Worm (Caenorhabditis elegans) whole organism, L3 larva: ENCODE measurements around the gene F09E5.3.

ENCODE experiments used
- R02D3.7 ChIP-seq: fragments of 150-350 bp; optimal IDR thresholded peaks from 2 replicates; lab custom pipeline; 2014; ENCODE audit warnings: missing biosample characterization, missing genetic modification characterization
- aly-2 ChIP-seq: fragments of 150-350 bp; optimal IDR thresholded peaks from 2 replicates; lab custom pipeline; 2014; ENCODE audit warnings: missing biosample characterization, missing genetic modification characterization
- ama-1 ChIP-seq: fragments of 150-350 bp; optimal IDR thresholded peaks from 2 replicates; lab custom pipeline; 2018
- ceh-28 ChIP-seq: fragments of 150-350 bp; optimal IDR thresholded peaks from 2 replicates; lab custom pipeline; 2014; ENCODE audit warnings: missing biosample characterization, missing genetic modification reagents, missing genetic modification characterization
- ceh-82 ChIP-seq: fragments of 150-350 bp; optimal IDR thresholded peaks from 2 replicates; lab custom pipeline; 2014; ENCODE audit warnings: missing biosample characterization, missing genetic modification characterization
- ceh-9 ChIP-seq: sonication (generic microtip); optimal IDR thresholded peaks from 2 replicates; lab custom pipeline; 2018; ENCODE audit warnings: missing biosample characterization, missing genetic modification characterization
- daf-12 ChIP-seq: fragments of 150-350 bp; optimal IDR thresholded peaks from 2 replicates; lab custom pipeline; 2014; ENCODE audit warnings: missing biosample characterization, missing genetic modification reagents, missing genetic modification characterization
- elt-1 ChIP-seq: fragments of 150-350 bp; optimal IDR thresholded peaks from 2 replicates; lab custom pipeline; 2014; ENCODE audit warnings: missing biosample characterization, missing genetic modification characterization
- elt-2 ChIP-seq: sonication (generic microtip); optimal IDR thresholded peaks from 2 replicates; lab custom pipeline; 2016; ENCODE audit warnings: missing genetic modification reagents, mild to moderate bottlenecking, missing genetic modification characterization, missing compliant biosample characterization
- eor-1 ChIP-seq, 2 experiments: fragments of 150-350 bp; optimal IDR thresholded peaks; 2 replicates each; lab custom pipeline; 2014 to 2018; ENCODE audit warnings: missing biosample characterization in 2 of 2, missing genetic modification characterization in 2 of 2
- fkh-10 ChIP-seq: sonication (generic microtip); optimal IDR thresholded peaks from 2 replicates; lab custom pipeline; 2017; ENCODE audit warnings: missing biosample characterization, missing genetic modification reagents, missing genetic modification characterization
- fkh-2 ChIP-seq: fragments of 150-350 bp; optimal IDR thresholded peaks from 2 replicates; lab custom pipeline; 2014; ENCODE audit warnings: missing biosample characterization, missing genetic modification reagents, missing genetic modification characterization
- fos-1 ChIP-seq: fragments of 150-350 bp; optimal IDR thresholded peaks from 2 replicates; lab custom pipeline; 2014; ENCODE audit warnings: missing biosample characterization, missing genetic modification characterization
- hmg-11 ChIP-seq: sonication (generic microtip); optimal IDR thresholded peaks from 2 replicates; lab custom pipeline; 2016; ENCODE audit warnings: missing genetic modification characterization, missing compliant biosample characterization
- lin-15B ChIP-seq: fragments of 150-350 bp; optimal IDR thresholded peaks from 2 replicates; lab custom pipeline; 2014; ENCODE audit warnings: missing biosample characterization, missing genetic modification characterization
- lin-39 ChIP-seq: fragments of 150-350 bp; optimal IDR thresholded peaks from 2 replicates; lab custom pipeline; 2018; ENCODE audit warnings: missing biosample characterization, missing genetic modification reagents, missing genetic modification characterization
- mdl-1 ChIP-seq: fragments of 150-350 bp; optimal IDR thresholded peaks from 2 replicates; lab custom pipeline; 2014; ENCODE audit warnings: missing biosample characterization, missing genetic modification characterization
- mml-1 ChIP-seq: fragments of 150-350 bp; sonication (generic microtip); optimal IDR thresholded peaks from 3 replicates; lab custom pipeline; 2014; ENCODE audit warnings: missing biosample characterization, missing genetic modification characterization
- nfya-1 ChIP-seq: sonication (generic microtip); optimal IDR thresholded peaks from 2 replicates; lab custom pipeline; 2017; ENCODE audit warnings: missing genetic modification characterization, mild to moderate bottlenecking, missing compliant biosample characterization, antibody characterized with exemption, moderate library complexity; ENCODE audit not compliant: insufficient read depth
- nhr-11 ChIP-seq: fragments of 150-350 bp; optimal IDR thresholded peaks from 2 replicates; lab custom pipeline; 2014; ENCODE audit warnings: missing biosample characterization, missing genetic modification characterization
- nhr-237 ChIP-seq: fragments of 150-350 bp; optimal IDR thresholded peaks from 2 replicates; lab custom pipeline; 2014; ENCODE audit warnings: missing biosample characterization, missing genetic modification characterization
- nhr-25 ChIP-seq: sonication (generic microtip); optimal IDR thresholded peaks from 2 replicates; lab custom pipeline; 2017; ENCODE audit warnings: missing biosample characterization, missing genetic modification characterization
- nhr-28 ChIP-seq: fragments of 150-350 bp; optimal IDR thresholded peaks from 2 replicates; lab custom pipeline; 2014; ENCODE audit warnings: missing biosample characterization, missing genetic modification characterization
- nhr-43 ChIP-seq: sonication (generic microtip); optimal IDR thresholded peaks from 2 replicates; lab custom pipeline; 2016; ENCODE audit warnings: mild to moderate bottlenecking, missing genetic modification characterization, missing compliant biosample characterization; ENCODE audit not compliant: poor library complexity, severe bottlenecking
- nhr-67 ChIP-seq: fragments of 150-350 bp; optimal IDR thresholded peaks from 2 replicates; lab custom pipeline; 2014; ENCODE audit warnings: missing biosample characterization, missing genetic modification characterization
- nhr-76 ChIP-seq: fragments of 150-350 bp; sonication (generic microtip); optimal IDR thresholded peaks from 5 replicates; lab custom pipeline; 2014; ENCODE audit warnings: missing biosample characterization, missing genetic modification characterization
- pha-4 ChIP-seq: fragments of 150-350 bp; optimal IDR thresholded peaks from 2 replicates; lab custom pipeline; 2014; ENCODE audit warnings: missing biosample characterization, missing genetic modification reagents, missing genetic modification characterization
- pqm-1 ChIP-seq: fragments of 150-350 bp; optimal IDR thresholded peaks from 2 replicates; lab custom pipeline; 2017; ENCODE audit warnings: missing biosample characterization, missing genetic modification characterization, inconsistent platforms
- sea-2 ChIP-seq: fragments of 150-350 bp; sonication (generic microtip); optimal IDR thresholded peaks from 4 replicates; lab custom pipeline; 2014; ENCODE audit warnings: missing biosample characterization, missing genetic modification reagents, missing genetic modification characterization
- skn-1 ChIP-seq: fragments of 150-350 bp; optimal IDR thresholded peaks from 2 replicates; lab custom pipeline; 2014; ENCODE audit warnings: missing biosample characterization, missing genetic modification characterization
- snpc-4 ChIP-seq: fragments of 150-350 bp; optimal IDR thresholded peaks from 2 replicates; lab custom pipeline; 2014; ENCODE audit warnings: missing biosample characterization, missing genetic modification characterization
- tbx-2 ChIP-seq: sonication (generic microtip); optimal IDR thresholded peaks from 2 replicates; lab custom pipeline; 2016; ENCODE audit warnings: mild to moderate bottlenecking, missing genetic modification characterization, missing compliant biosample characterization
- unc-62 ChIP-seq: fragments of 150-350 bp; sonication (generic microtip); optimal IDR thresholded peaks from 4 replicates; lab custom pipeline; 2014; ENCODE audit warnings: missing biosample characterization, missing genetic modification reagents, missing genetic modification characterization
- ztf-4 ChIP-seq: fragments of 150-350 bp; optimal IDR thresholded peaks from 2 replicates; lab custom pipeline; 2014; ENCODE audit warnings: missing biosample characterization, missing genetic modification characterization

The F09E5.3 gene

ce11 chrII:5399201-5399600 is 25.4 kb downstream of the F09E5.3 start, which contains the start of gene mog-5:
Gene mog-5 (plus strand): TSS chrII:5399538.
- TF ChIP-seq fkh-2 (tag; lab: Kevin White, UChicago), result no peak
- TF ChIP-seq hmg-11, result peak; percentile 30
- peak; percentile 40 for TF ChIP-seq elt-2 (tag; lab: Kevin White, UChicago)
- TF ChIP-seq pha-4 (tag; lab: Kevin White, UChicago), result peak; percentile 50
- TF ChIP-seq pqm-1 (tag; lab: Kevin White, UChicago), result no peak

- no peak for TF ChIP-seq nhr-11 (tag; lab: Kevin White, UChicago)
- no peak for TF ChIP-seq ceh-28 (tag; lab: Kevin White, UChicago)
- TF ChIP-seq nhr-28 (tag; lab: Kevin White, UChicago), result no peak
- TF ChIP-seq tbx-2, result no peak
- no peak for TF ChIP-seq aly-2 (tag; lab: Kevin White, UChicago)
- TF ChIP-seq snpc-4 (tag; lab: Kevin White, UChicago), result no peak
- no peak for TF ChIP-seq elt-2 (tag; lab: Kevin White, UChicago)
- no peak for TF ChIP-seq nhr-43 (tag; lab: Kevin White, UChicago)
- TF ChIP-seq lin-15B (tag; lab: Kevin White, UChicago), result no peak
- no peak for TF ChIP-seq fos-1 (tag; lab: Kevin White, UChicago)
- no peak for TF ChIP-seq elt-1 (tag; lab: Kevin White, UChicago)
Measured at ce11 chrII:5407548-5407947, 33.8 kb downstream of the F09E5.3 start, which contains the start of gene clec-141. Gene clec-141 (minus strand): TSS chrII:5407648.

ce11 chrII:5408924-5409323 is 35.1 kb downstream of the F09E5.3 start, which contains the start of the genes EEED8.12 and EEED8.4:
Gene EEED8.12 (minus strand): TSS chrII:5409024.
Gene EEED8.4 (plus strand): TSS chrII:5409319.
- TF ChIP-seq lin-39, result no peak
- no peak for TF ChIP-seq pqm-1 (tag; lab: Kevin White, UChicago)
- no peak for TF ChIP-seq nhr-11 (tag; lab: Kevin White, UChicago)
- no peak for TF ChIP-seq ceh-82 (tag; lab: Kevin White, UChicago)
- no peak for TF ChIP-seq nhr-237 (tag; lab: Kevin White, UChicago)
- TF ChIP-seq nhr-25 (tag; lab: Kevin White, UChicago), result no peak
- no peak for TF ChIP-seq mml-1 (tag; lab: Kevin White, UChicago)
- no peak for TF ChIP-seq hmg-11
- TF ChIP-seq mdl-1 (tag; lab: Kevin White, UChicago), result no peak
- TF ChIP-seq sea-2 (GFP tag; lab: Kevin White, UChicago), result no peak
- no peak for TF ChIP-seq fkh-2 (tag; lab: Kevin White, UChicago)
- TF ChIP-seq ztf-4 (tag; lab: Kevin White, UChicago), result no peak
- TF ChIP-seq snpc-4 (tag; lab: Kevin White, UChicago), result no peak
- no peak for TF ChIP-seq eor-1 (tag; optimal IDR thresholded peaks at IDR 0.05; lab: Kevin White, UChicago)
- no peak for TF ChIP-seq nhr-76
- TF ChIP-seq, all 47 proteins: peak for 0

- TF ChIP-seq ceh-9 (tag; lab: Kevin White, UChicago) (no peak), nhr-25 (tag; lab: Kevin White, UChicago) (no peak), ztf-4 (tag; lab: Kevin White, UChicago) (no peak)
Measured at ce11 chrII:5412467-5412866, 38.7 kb downstream of the F09E5.3 start, which contains the start of the genes EEED8.13 and EEED8.18. Gene EEED8.13 (minus strand): TSS chrII:5412567. Gene EEED8.18 (minus strand): TSS chrII:5412610.

- TF ChIP-seq ceh-28 (tag; lab: Kevin White, UChicago), result no peak
- TF ChIP-seq skn-1 (tag; lab: Kevin White, UChicago), result no peak
- no peak for TF ChIP-seq pha-4 (tag; lab: Kevin White, UChicago)
- no peak for TF ChIP-seq fkh-10 (GFP tag; lab: Kevin White, UChicago)
- TF ChIP-seq elt-1 (tag; lab: Kevin White, UChicago), result no peak
- no peak for TF ChIP-seq daf-12 (tag; lab: Kevin White, UChicago)
- TF ChIP-seq ama-1 (lab: Kevin White, UChicago), result no peak
- no peak for TF ChIP-seq ceh-9 (tag; lab: Kevin White, UChicago)
- TF ChIP-seq pqm-1 (tag; lab: Kevin White, UChicago), result no peak
- TF ChIP-seq fos-1 (tag; lab: Kevin White, UChicago), result no peak
- no peak for TF ChIP-seq nfya-1 (tag; lab: Kevin White, UChicago)
- no peak for TF ChIP-seq R02D3.7 (tag; lab: Kevin White, UChicago)
- TF ChIP-seq nhr-25 (tag; lab: Kevin White, UChicago), result no peak
- TF ChIP-seq ceh-82 (tag; lab: Kevin White, UChicago), result no peak
- TF ChIP-seq nhr-67 (tag; lab: Kevin White, UChicago), result no peak
- TF ChIP-seq unc-62 (GFP tag; lab: Kevin White, UChicago), result no peak
Measured at ce11 chrII:5414040-5414439, 40.2 kb downstream of the F09E5.3 start, which contains the start of the genes EEED8.14 and EEED8.3. Gene EEED8.14 (minus strand): TSS chrII:5414052. Gene EEED8.3 (plus strand): TSS chrII:5414276.
